Worm (Caenorhabditis elegans) whole organism, L2 larva: ENCODE results near the gene Y43F8B.2.

Experiments used
- aly-2 ChIP-seq: fragments of 150-350 bp; optimal IDR thresholded peaks from 2 replicates; lab custom pipeline; 2014; ENCODE audit warnings: missing biosample characterization, missing genetic modification characterization
- blmp-1 ChIP-seq: sonication (generic microtip); optimal IDR thresholded peaks from 2 replicates; lab custom pipeline; 2017; ENCODE audit warnings: missing genetic modification characterization, mild to moderate bottlenecking, missing compliant biosample characterization, antibody characterized with exemption, moderate library complexity; ENCODE audit not compliant: insufficient read depth
- elt-3 ChIP-seq: sonication (generic microtip); optimal IDR thresholded peaks from 2 replicates; lab custom pipeline; 2017; ENCODE audit warnings: missing biosample characterization, missing genetic modification characterization
- gmeb-1 ChIP-seq: fragments of 150-350 bp; optimal IDR thresholded peaks from 2 replicates; lab custom pipeline; 2014; ENCODE audit warnings: missing biosample characterization, missing genetic modification characterization
- peb-1 ChIP-seq: fragments of 150-350 bp; optimal IDR thresholded peaks from 2 replicates; lab custom pipeline; 2014; ENCODE audit warnings: missing biosample characterization, missing genetic modification characterization
- sma-3 ChIP-seq: sonication (generic microtip); optimal IDR thresholded peaks from 2 replicates; lab custom pipeline; 2016; ENCODE audit warnings: missing genetic modification reagents, missing genetic modification characterization, missing compliant biosample characterization
- snpc-4 ChIP-seq: fragments of 150-350 bp; optimal IDR thresholded peaks from 2 replicates; lab custom pipeline; 2014; ENCODE audit warnings: missing biosample characterization, missing genetic modification characterization
- unc-39 ChIP-seq: fragments of 150-350 bp; optimal IDR thresholded peaks from 2 replicates; lab custom pipeline; 2014; ENCODE audit warnings: missing biosample characterization, missing genetic modification characterization

ce11 chrV:19543509-19543908 is 10.6 kb upstream of the Y43F8B.2 start:
- TF ChIP-seq gmeb-1 (tag; lab: Kevin White, UChicago): no peak
- no peak for TF ChIP-seq elt-3 (tag; lab: Kevin White, UChicago)
- no peak for TF ChIP-seq snpc-4 (tag; lab: Kevin White, UChicago)
- TF ChIP-seq unc-39 (tag; lab: Kevin White, UChicago): no peak
- TF ChIP-seq sma-3 (GFP tag; lab: Kevin White, UChicago): no peak
- TF ChIP-seq blmp-1: no peak
- TF ChIP-seq aly-2 (tag; lab: Kevin White, UChicago): no peak
- TF ChIP-seq peb-1 (tag; lab: Kevin White, UChicago): no peak
